Worm (Caenorhabditis elegans): ENCODE results near the gene nhr-102.

ce11 chrV:15914774-15915173 is 38.6 kb upstream of the nhr-102 start:
- TF ChIP-seq him-1 (tag; optimal IDR thresholded peaks at IDR 0.05) = no peak
- TF ChIP-seq W03F9.2 (tag; optimal IDR thresholded peaks at IDR 0.05) = no peak
- no peak for TF ChIP-seq dao-5 (tag; optimal IDR thresholded peaks at IDR 0.05)

Data from whole organism, L4/young adult.